Fruit fly (Drosophila melanogaster) whole organism, embryonic: ENCODE data around the gene Cul3.

Experiments
- Aef1 ChIP-seq: fragments of 200-800 bp; sonication (Bioruptor generic); IDR thresholded peaks from 3 replicates; pipeline ENCODE4 v1.3.6; 2022; ENCODE audit warnings: missing biosample characterization, missing genetic modification characterization
- B-H2 ChIP-seq: fragments of 200-800 bp; sonication (Bioruptor generic); optimal IDR thresholded peaks from 2 replicates; lab custom pipeline; 2018; ENCODE audit warnings: missing biosample characterization, mild to moderate bottlenecking, missing genetic modification characterization
- BtbVII ChIP-seq: fragments of 200-800 bp; sonication (Bioruptor generic); optimal IDR thresholded peaks from 3 replicates; lab custom pipeline; 2017; ENCODE audit warnings: missing biosample characterization, mild to moderate bottlenecking, missing genetic modification characterization
- CG10654 ChIP-seq: fragments of 200-800 bp; sonication (Bioruptor generic); optimal IDR thresholded peaks from 2 replicates; lab custom pipeline; 2016; ENCODE audit warnings: missing biosample characterization, missing genetic modification characterization
- CG11560 ChIP-seq: fragments of 200-800 bp; sonication (Bioruptor generic); IDR thresholded peaks from 3 replicates; pipeline ENCODE4 v1.3.6; 2022; ENCODE audit warnings: missing biosample characterization, missing genetic modification characterization
- CG12155 ChIP-seq: fragments of 200-800 bp; sonication (Bioruptor generic); optimal IDR thresholded peaks from 3 replicates; lab custom pipeline; 2016; ENCODE audit warnings: missing biosample characterization, missing genetic modification characterization
- CG1233 ChIP-seq: fragments of 200-800 bp; sonication (Bioruptor generic); optimal IDR thresholded peaks from 4 replicates; lab custom pipeline; 2018; ENCODE audit warnings: missing biosample characterization, mild to moderate bottlenecking, missing genetic modification characterization
- CG13123 ChIP-seq: fragments of 200-800 bp; sonication (Bioruptor generic); optimal IDR thresholded peaks from 2 replicates; lab custom pipeline; 2016; ENCODE audit warnings: missing biosample characterization, missing genetic modification characterization
- CG14667 ChIP-seq: fragments of 200-800 bp; sonication (Bioruptor generic); IDR thresholded peaks from 2 replicates; pipeline ENCODE4 v1.3.6; 2022; ENCODE audit warnings: missing biosample characterization, missing genetic modification characterization
- CG18011 ChIP-seq: fragments of 200-800 bp; sonication (Bioruptor generic); optimal IDR thresholded peaks from 2 replicates; lab custom pipeline; 2017; ENCODE audit warnings: missing biosample characterization, missing genetic modification characterization, mild to moderate bottlenecking, moderate library complexity, missing genotype
- CG18619 ChIP-seq: fragments of 200-800 bp; sonication (Bioruptor generic); optimal IDR thresholded peaks from 3 replicates; lab custom pipeline; 2017; ENCODE audit warnings: missing biosample characterization, mild to moderate bottlenecking, missing genetic modification characterization
- CG2116 ChIP-seq: fragments of 200-800 bp; sonication (Bioruptor generic); optimal IDR thresholded peaks from 3 replicates; lab custom pipeline; 2018; ENCODE audit warnings: missing biosample characterization, mild to moderate bottlenecking, missing genetic modification characterization
- CG2678 ChIP-seq: fragments of 200-800 bp; sonication (Bioruptor generic); optimal IDR thresholded peaks from 3 replicates; lab custom pipeline; 2019; ENCODE audit warnings: missing biosample characterization, mild to moderate bottlenecking, missing genetic modification characterization, moderate library complexity
- CG2889 ChIP-seq: fragments of 200-800 bp; sonication (Bioruptor generic); IDR thresholded peaks from 3 replicates; pipeline ENCODE4 v1.3.6; 2022; ENCODE audit warnings: missing biosample characterization, missing genetic modification characterization
- CG34422 ChIP-seq: fragments of 200-800 bp; sonication (Bioruptor generic); IDR thresholded peaks from 3 replicates; pipeline ENCODE4 v1.3.6; 2022; ENCODE audit warnings: missing biosample characterization, missing genetic modification characterization
- CG3838 ChIP-seq: fragments of 200-800 bp; sonication (Bioruptor generic); optimal IDR thresholded peaks from 3 replicates; lab custom pipeline; 2016; ENCODE audit warnings: missing biosample characterization, missing genetic modification characterization
- CG4820 ChIP-seq: fragments of 200-800 bp; sonication (Bioruptor generic); optimal IDR thresholded peaks from 3 replicates; lab custom pipeline; 2016; ENCODE audit warnings: missing biosample characterization, missing genetic modification characterization
- CG5953 ChIP-seq: fragments of 200-800 bp; sonication (Bioruptor generic); IDR thresholded peaks from 2 replicates; pipeline ENCODE4 v1.3.6; 2022; ENCODE audit warnings: missing biosample characterization, missing genetic modification characterization
- CG6175 ChIP-seq: fragments of 200-800 bp; sonication (Bioruptor generic); IDR thresholded peaks from 3 replicates; pipeline ENCODE4 v1.3.6; 2022; ENCODE audit warnings: missing biosample characterization, missing genetic modification characterization
- CG7745 ChIP-seq: fragments of 200-800 bp; sonication (Bioruptor generic); optimal IDR thresholded peaks from 2 replicates; lab custom pipeline; 2018; ENCODE audit warnings: missing biosample characterization, mild to moderate bottlenecking, missing genetic modification characterization, moderate library complexity
- CG7786 ChIP-seq: fragments of 200-800 bp; sonication (Bioruptor generic); optimal IDR thresholded peaks from 2 replicates; lab custom pipeline; 2016; ENCODE audit warnings: missing biosample characterization, missing genetic modification characterization
- CG8089 ChIP-seq: fragments of 200-800 bp; sonication (Bioruptor generic); optimal IDR thresholded peaks from 3 replicates; lab custom pipeline; 2016; ENCODE audit warnings: missing biosample characterization, missing genetic modification characterization
- CG8388 ChIP-seq: fragments of 200-800 bp; sonication (Bioruptor generic); optimal IDR thresholded peaks from 2 replicates; lab custom pipeline; 2019; ENCODE audit warnings: missing biosample characterization, mild to moderate bottlenecking, missing genetic modification characterization, moderate library complexity
- CG9215 ChIP-seq: fragments of 200-800 bp; sonication (Bioruptor generic); IDR thresholded peaks from 2 replicates; pipeline ENCODE4 v1.3.6; 2022; ENCODE audit warnings: missing biosample characterization, missing genetic modification characterization
- CG9727 ChIP-seq: fragments of 200-800 bp; sonication (Bioruptor generic); optimal IDR thresholded peaks from 3 replicates; lab custom pipeline; 2017; ENCODE audit warnings: missing biosample characterization, mild to moderate bottlenecking, missing genetic modification characterization
- Dad ChIP-seq: fragments of 200-800 bp; sonication (Bioruptor generic); optimal IDR thresholded peaks from 3 replicates; lab custom pipeline; 2016; ENCODE audit warnings: missing biosample characterization, missing genetic modification characterization
- H2.0 ChIP-seq: fragments of 200-800 bp; sonication (Bioruptor generic); IDR thresholded peaks from 2 replicates; pipeline ENCODE4 v1.3.6; 2022; ENCODE audit warnings: missing biosample characterization, missing genetic modification characterization
- Myb ChIP-seq: fragments of 200-800 bp; sonication (Bioruptor generic); optimal IDR thresholded peaks from 2 replicates; lab custom pipeline; 2016; ENCODE audit warnings: missing biosample characterization, missing genetic modification characterization
- Nf-YB ChIP-seq: fragments of 200-800 bp; sonication (Bioruptor generic); optimal IDR thresholded peaks from 3 replicates; lab custom pipeline; 2019; ENCODE audit warnings: missing biosample characterization, mild to moderate bottlenecking, missing genetic modification characterization, moderate library complexity
- Side ChIP-seq: fragments of 200-800 bp; sonication (Bioruptor generic); optimal IDR thresholded peaks from 2 replicates; lab custom pipeline; 2016; ENCODE audit warnings: missing biosample characterization, missing genetic modification characterization
- ara ChIP-seq: fragments of 200-800 bp; sonication (Bioruptor generic); IDR thresholded peaks from 2 replicates; pipeline ENCODE4 v1.3.6; 2022; ENCODE audit warnings: missing biosample characterization, missing genetic modification characterization
- btn ChIP-seq: fragments of 200-800 bp; sonication (Bioruptor generic); optimal IDR thresholded peaks from 2 replicates; lab custom pipeline; 2016; ENCODE audit warnings: missing biosample characterization, missing genetic modification characterization
- da ChIP-seq: fragments of 200-800 bp; sonication (Bioruptor generic); optimal IDR thresholded peaks from 2 replicates; lab custom pipeline; 2016; ENCODE audit warnings: missing biosample characterization, missing genetic modification characterization
- eyg ChIP-seq: fragments of 200-800 bp; sonication (Bioruptor generic); optimal IDR thresholded peaks from 3 replicates; lab custom pipeline; 2016; ENCODE audit warnings: missing biosample characterization, missing genetic modification characterization
- fu2 ChIP-seq: fragments of 200-800 bp; sonication (Bioruptor generic); optimal IDR thresholded peaks from 2 replicates; lab custom pipeline; 2016; ENCODE audit warnings: missing biosample characterization, missing genetic modification characterization
- grn ChIP-seq: fragments of 200-800 bp; sonication (Bioruptor generic); optimal IDR thresholded peaks from 3 replicates; lab custom pipeline; 2017; ENCODE audit warnings: missing biosample characterization, missing genetic modification characterization
- jigr1 ChIP-seq: fragments of 200-800 bp; sonication (Bioruptor generic); IDR thresholded peaks from 3 replicates; pipeline ENCODE4 v1.3.6; 2022; ENCODE audit warnings: missing biosample characterization, missing genetic modification characterization
- kay ChIP-seq: fragments of 200-800 bp; sonication (Bioruptor generic); optimal IDR thresholded peaks from 2 replicates; lab custom pipeline; 2016; ENCODE audit warnings: missing biosample characterization, missing genetic modification characterization
- lov ChIP-seq, 2 experiments: fragments of 200-800 bp in 1 of 2; fragments of >200 bp in 1 of 2; sonication (Bioruptor generic) in 1 of 2; IDR thresholded peaks in 1 of 2; optimal IDR thresholded peaks in 1 of 2; 2 replicates in 1 of 2; 3 replicates in 1 of 2; pipeline versions ENCODE4 v1.3.6 to Lab custom; 2017 to 2022; ENCODE audit warnings: missing biosample characterization in 1 of 2, missing genetic modification characterization in 1 of 2
- maf-S ChIP-seq: fragments of 200-800 bp; sonication (Bioruptor generic); optimal IDR thresholded peaks from 2 replicates; lab custom pipeline; 2016; ENCODE audit warnings: missing biosample characterization, missing genetic modification characterization
- nerfin-2 ChIP-seq: fragments of 200-800 bp; sonication (Bioruptor generic); IDR thresholded peaks from 2 replicates; pipeline ENCODE4 v1.3.6; 2022; ENCODE audit warnings: missing biosample characterization, missing genetic modification characterization; ENCODE audit not compliant: partially characterized antibody
- pb ChIP-seq: fragments of 200-800 bp; sonication (Bioruptor generic); optimal IDR thresholded peaks from 3 replicates; lab custom pipeline; 2016; ENCODE audit warnings: missing biosample characterization, missing genetic modification characterization
- ranshi ChIP-seq: fragments of 200-800 bp; sonication (Bioruptor generic); IDR thresholded peaks from 2 replicates; pipeline ENCODE4 v1.3.6; 2022; ENCODE audit warnings: missing biosample characterization, missing genetic modification characterization
- sens ChIP-seq: fragments of 200-800 bp; sonication (Bioruptor generic); peaks from one replicate; lab custom pipeline; 2016; ENCODE audit warnings: missing biosample characterization, missing genetic modification characterization
- sim ChIP-seq: fragments of 200-800 bp; sonication (Bioruptor generic); IDR thresholded peaks from 2 replicates; pipeline ENCODE4 v1.3.6; 2022; ENCODE audit warnings: missing biosample characterization, missing genetic modification characterization
- slp2 ChIP-seq: fragments of 200-800 bp; sonication (Bioruptor generic); optimal IDR thresholded peaks from 2 replicates; lab custom pipeline; 2016; ENCODE audit warnings: missing biosample characterization, missing genetic modification characterization
- sna ChIP-seq: fragments of 200-800 bp; sonication (Bioruptor generic); IDR thresholded peaks from 2 replicates; pipeline ENCODE4 v1.3.6; 2022; ENCODE audit warnings: missing biosample characterization, missing genetic modification characterization; ENCODE audit not compliant: partially characterized antibody
- sob ChIP-seq: fragments of 200-800 bp; sonication (Bioruptor generic); IDR thresholded peaks from 2 replicates; pipeline ENCODE4 v1.3.6; 2022; ENCODE audit warnings: missing biosample characterization, missing genetic modification characterization
- trem ChIP-seq: fragments of 200-800 bp; optimal IDR thresholded peaks from 3 replicates; lab custom pipeline; 2019; ENCODE audit warnings: missing biosample characterization, mild to moderate bottlenecking, missing genetic modification characterization, moderate library complexity
- twi ChIP-seq: fragments of 200-800 bp; optimal IDR thresholded peaks from 2 replicates; lab custom pipeline; 2019; ENCODE audit warnings: missing biosample characterization, mild to moderate bottlenecking, missing genetic modification characterization, moderate library complexity
- usp ChIP-seq: fragments of >200 bp; optimal IDR thresholded peaks from 2 replicates; lab custom pipeline; 2017; ENCODE audit warnings: missing biosample characterization, missing genetic modification characterization

Gene Cul3

DNA sequence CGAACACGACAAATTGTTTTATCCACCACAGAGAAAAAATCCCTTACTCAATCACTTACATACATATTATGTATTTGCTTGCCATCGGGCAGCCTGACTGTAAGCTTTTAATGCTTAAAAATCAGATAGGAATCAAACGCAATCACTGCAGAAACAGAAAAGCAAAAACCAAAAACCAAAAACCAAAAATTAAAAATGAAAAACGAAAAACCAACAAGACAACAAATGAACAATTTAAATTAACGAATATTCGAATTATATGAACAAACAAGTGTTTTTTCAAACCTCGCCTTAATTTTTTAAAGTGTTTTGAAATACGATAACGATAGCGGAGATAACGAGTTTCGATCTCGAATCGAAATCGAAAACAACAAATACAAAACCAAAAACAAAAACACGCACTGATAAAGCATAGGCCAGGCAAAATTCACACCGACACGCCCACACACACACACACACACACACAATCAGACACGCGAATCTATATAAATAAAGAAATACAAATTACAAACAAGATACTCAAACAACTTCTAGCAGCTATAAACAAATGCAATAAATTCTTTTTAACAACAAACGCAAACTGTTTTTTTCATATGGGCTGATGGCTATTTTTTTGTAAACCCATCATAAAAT lies 17.5 kb downstream of the Cul3 start (continued):
- TF ChIP-seq ara (GFP tag; lab: Robert Waterston, UW) (peak; percentile 47; the same call in 1 of the 2 replicates), CG18011 (peak; percentile 27), CG1233 (GFP tag; lab: Kevin White, UChicago) (peak; percentile 26), kay (GFP tag; lab: Kevin White, UChicago) (peak; percentile 17), CG11560 (tag; lab: Robert Waterston, UW) (no peak), da (GFP tag; lab: Kevin White, UChicago) (no peak), CG12155 (GFP tag; lab: Kevin White, UChicago) (peak; percentile 33), Aef1 (peak; percentile 70), Myb (GFP tag; lab: Kevin White, UChicago) (peak; percentile 52), eyg (GFP tag; lab: Kevin White, UChicago) (peak; percentile 34), grn (GFP tag; lab: Kevin White, UChicago) (peak; percentile 86), CG18619 (GFP tag; lab: Kevin White, UChicago) (no peak), CG9215 (GFP tag; lab: Robert Waterston, UW) (peak; percentile 45), Dad (GFP tag; lab: Kevin White, UChicago) (peak; percentile 17), B-H2 (GFP tag; lab: Kevin White, UChicago) (no peak), BtbVII (no peak), CG3838 (GFP tag; lab: Kevin White, UChicago) (no peak), twi (tag; lab: Kevin White, UChicago) (no peak), CG8089 (GFP tag; lab: Kevin White, UChicago) (peak; percentile 6), usp (GFP tag; lab: Kevin White, UChicago) (no peak), fu2 (no peak), sim (GFP tag; lab: Robert Waterston, UW) (no peak), jigr1 (no peak), CG7745 (no peak), pb (GFP tag; lab: Kevin White, UChicago) (peak; percentile 4), CG14667 (0 out of 2 replicates have a peak, but pooled peaks have one; percentile 23), CG7786 (peak; percentile 41), trem (peak; percentile 5), CG2116 (GFP tag; lab: Kevin White, UChicago) (no peak), CG2678 (tag; lab: Kevin White, UChicago) (peak; percentile 72), sna (GFP tag; lab: Robert Waterston, UW) (no peak), Side (GFP tag; lab: Kevin White, UChicago) (peak; percentile 52), lov (optimal IDR thresholded peaks at IDR 0.05; lab: Kevin White, UChicago) (no peak), lov (GFP tag; IDR thresholded peaks at IDR 0.05; lab: Robert Waterston, UW) (no peak), CG5953 (GFP tag; lab: Robert Waterston, UW) (no peak), CG8388 (peak; percentile 32), sens (GFP tag; lab: Kevin White, UChicago) (peak; percentile 92), CG6175 (no peak), CG2889 (no peak), btn (GFP tag; lab: Kevin White, UChicago) (no peak), slp2 (peak; percentile 29), ranshi (GFP tag; lab: Robert Waterston, UW) (peak; percentile 46; the same call in 1 of the 2 replicates), CG4820 (peak; percentile 27), H2.0 (GFP tag; lab: Robert Waterston, UW) (no peak), nerfin-2 (0 out of 2 replicates have a peak, but pooled peaks have one; percentile 14), CG10654 (GFP tag; lab: Kevin White, UChicago) (no peak), maf-S (peak; percentile 3), sob (GFP tag; lab: Robert Waterston, UW) (peak; percentile 63; the same call in 1 of the 2 replicates), CG34422 (GFP tag; lab: Robert Waterston, UW) (no peak), CG9727 (GFP tag; lab: Kevin White, UChicago) (peak; percentile 54), Nf-YB (no peak), CG13123 (GFP tag; lab: Kevin White, UChicago) (no peak)
